Worm (Caenorhabditis elegans): ENCODE data around the gene ecps-1.

DNA sequence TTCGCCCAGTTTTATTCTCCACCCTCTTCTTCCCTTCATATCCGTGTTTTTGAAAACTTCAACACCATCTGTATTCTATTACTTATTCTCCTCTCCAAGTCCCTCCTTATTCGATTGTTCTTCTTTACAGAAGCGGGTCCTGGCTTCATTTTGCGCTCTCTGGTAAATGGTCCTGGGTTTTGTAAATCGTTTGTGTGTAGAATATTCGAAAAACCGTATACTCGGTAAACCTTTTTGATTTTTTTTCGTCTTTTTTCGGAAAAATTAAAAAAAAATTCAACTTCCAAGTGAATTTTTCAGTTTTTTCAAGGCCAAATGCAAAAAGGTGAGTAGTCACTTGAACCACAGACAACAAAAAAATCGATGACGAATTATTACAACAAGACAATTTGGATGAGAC lies 14.6 kb upstream of the ecps-1 start, which contains the start of gene D2045.9:
- TF ChIP-seq aly-1 (tag; optimal IDR thresholded peaks at IDR 0.05) = no peak
- no peak for TF ChIP-seq tbx-11 (GFP tag; IDR thresholded peaks at IDR 0.05)
- no peak for TF ChIP-seq ama-1 (optimal IDR thresholded peaks at IDR 0.05)
- no peak for TF ChIP-seq hmbx-1 (tag; optimal IDR thresholded peaks at IDR 0.05)
- no peak for TF ChIP-seq pes-1 (GFP tag; IDR thresholded peaks at IDR 0.05)
- TF ChIP-seq sea-1 (GFP tag; conservative IDR thresholded peaks at IDR 0.05) = no peak
- TF ChIP-seq flt-1 (GFP tag; IDR thresholded peaks at IDR 0.05) = no peak
- no peak for TF ChIP-seq ceh-13 (GFP tag; optimal IDR thresholded peaks at IDR 0.05)
- no peak for TF ChIP-seq tra-4 (tag; optimal IDR thresholded peaks at IDR 0.05)
- no peak for TF ChIP-seq hnd-1 (tag; optimal IDR thresholded peaks at IDR 0.05)
- no peak for TF ChIP-seq ets-7 (tag; optimal IDR thresholded peaks at IDR 0.05)

Data from whole organism, early embryonic.